Fruit fly (Drosophila melanogaster): ENCODE results near the gene Hsp27.

Gene Hsp27

DNA sequence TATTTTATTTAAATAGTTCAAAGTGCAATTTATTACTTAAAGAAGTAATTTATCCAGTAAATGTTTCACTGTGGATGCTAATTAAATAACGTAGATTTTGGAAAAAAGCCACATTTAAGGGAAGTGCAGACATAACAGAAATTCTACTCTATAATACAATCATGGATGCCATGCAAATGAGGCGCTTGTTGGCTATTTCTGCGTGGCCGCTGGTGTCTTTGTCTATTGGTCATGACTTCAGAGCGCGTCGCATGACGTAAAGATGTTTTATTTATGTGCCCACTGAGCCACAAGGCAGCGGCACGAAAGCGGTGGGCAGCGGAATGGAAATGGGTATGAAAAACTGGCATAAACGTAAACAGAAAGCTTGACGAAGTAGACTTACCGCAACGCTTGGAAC lies 42.0 kb downstream of the Hsp27 start (continued):
- TF ChIP-seq toy (GFP tag; IDR thresholded peaks at IDR 0.05) (no peak), CG18764 (GFP tag; optimal IDR thresholded peaks at IDR 0.05) (no peak), BtbVII (GFP tag; optimal IDR thresholded peaks at IDR 0.05) (no peak), CG2712 (tag; optimal IDR thresholded peaks at IDR 0.05) (peak; percentile 22), CG4854 (GFP tag; optimal IDR thresholded peaks at IDR 0.05) (no peak), Neu2 (GFP tag; optimal IDR thresholded peaks at IDR 0.05; ENCODE audit: borderline replicate concordance) (no peak), ab (GFP tag; optimal IDR thresholded peaks at IDR 0.05) (no peak), Taf1 (GFP tag; IDR thresholded peaks at IDR 0.05) (no peak), CG13424 (tag; optimal IDR thresholded peaks at IDR 0.05) (peak; percentile 28), Sox100B (GFP tag; optimal IDR thresholded peaks at IDR 0.05) (peak; percentile 42), grau (tag; optimal IDR thresholded peaks at IDR 0.05) (peak; percentile 35), Myb (GFP tag; optimal IDR thresholded peaks at IDR 0.05) (no peak), unpg (GFP tag; optimal IDR thresholded peaks at IDR 0.05) (peak; percentile 18), GATAe (GFP tag; conservative IDR thresholded peaks at IDR 0.05) (no peak), Nf-YA (GFP tag; IDR thresholded peaks at IDR 0.05) (no peak), MESR4 (GFP tag; optimal IDR thresholded peaks at IDR 0.05) (no peak), ci (GFP tag; IDR thresholded peaks at IDR 0.05) (peak; percentile 50; the same call in 1 of the 3 replicates), sr (GFP tag; IDR thresholded peaks at IDR 0.05) (peak; percentile 19; the same call in 1 of the 3 replicates), repo (GFP tag; optimal IDR thresholded peaks at IDR 0.05) (no peak), caup (GFP tag; optimal IDR thresholded peaks at IDR 0.05; ENCODE audit: severe bottlenecking) (no peak), Mad (GFP tag; optimal IDR thresholded peaks at IDR 0.05) (no peak), CG2678 (tag; optimal IDR thresholded peaks at IDR 0.05) (peak; percentile 32), stc (GFP tag; IDR thresholded peaks at IDR 0.05) (peak; percentile 17; the same call in 1 of the 2 replicates), CG2116 (GFP tag; optimal IDR thresholded peaks at IDR 0.05) (no peak), bsh (GFP tag; optimal IDR thresholded peaks at IDR 0.05) (no peak), CG14441 (GFP tag; IDR thresholded peaks at IDR 0.05) (peak; percentile 26; the same call in 1 of the 2 replicates), CG2875 (GFP tag; optimal IDR thresholded peaks at IDR 0.05) (no peak), Doc3 (GFP tag; IDR thresholded peaks at IDR 0.05; ENCODE audit: partially characterized antibody) (no peak), CG7786 (GFP tag; optimal IDR thresholded peaks at IDR 0.05) (no peak), crp (GFP tag; optimal IDR thresholded peaks at IDR 0.05) (no peak), Hmx (GFP tag; optimal IDR thresholded peaks at IDR 0.05) (no peak), CG17612 (GFP tag; IDR thresholded peaks at IDR 0.05) (no peak), vvl (GFP tag; IDR thresholded peaks at IDR 0.05) (peak; percentile 76), Lpt (GFP tag; optimal IDR thresholded peaks at IDR 0.05) (no peak), CG18599 (GFP tag; optimal IDR thresholded peaks at IDR 0.05) (peak; percentile 23), CG10959 (GFP tag; IDR thresholded peaks at IDR 0.05) (no peak), MTF-1 (GFP tag; optimal IDR thresholded peaks at IDR 0.05; ENCODE audit: borderline replicate concordance) (no peak), CG15601 (tag; optimal IDR thresholded peaks at IDR 0.05) (peak; percentile 10), pan (optimal IDR thresholded peaks at IDR 0.05) (no peak), pan (GFP tag; optimal IDR thresholded peaks at IDR 0.05 in 1 of 2, IDR thresholded peaks at IDR 0.05 in 1 of 2) (peak in 1 of 2 experiments; percentile 24), CG32532 (GFP tag; IDR thresholded peaks at IDR 0.05) (peak; percentile 16; the same call in 1 of the 2 replicates), pum (GFP tag; optimal IDR thresholded peaks at IDR 0.05) (no peak), emc (GFP tag; optimal IDR thresholded peaks at IDR 0.05) (no peak), chm (GFP tag; IDR thresholded peaks at IDR 0.05) (peak; percentile 21; the same call in 1 of the 2 replicates), CG30020 (tag; optimal IDR thresholded peaks at IDR 0.05) (no peak), CG11696 (GFP tag; IDR thresholded peaks at IDR 0.05) (peak; percentile 82), Hmr (GFP tag; optimal IDR thresholded peaks at IDR 0.05) (peak; percentile 14), Asciz (GFP tag; optimal IDR thresholded peaks at IDR 0.05) (peak; percentile 20), hkb (optimal IDR thresholded peaks at IDR 0.05) (no peak), hkb (GFP tag; IDR thresholded peaks at IDR 0.05) (peak; percentile 10; the same call in 1 of the 2 replicates), chif (GFP tag; optimal IDR thresholded peaks at IDR 0.05) (no peak)
